Worm (Caenorhabditis elegans) whole organism, late embryonic: Measurements from ENCODE around the gene npr-32.
A peak's percentile ranks its signal among the peaks of the same experiment; 100 is the strongest.

Experiments used
- K09A11.1 ChIP-seq: sonication (generic microtip); optimal IDR thresholded peaks from 2 replicates; lab custom pipeline; 2017; ENCODE audit warnings: antibody characterized with exemption, mild to moderate bottlenecking, missing genetic modification characterization, missing compliant biosample characterization; ENCODE audit not compliant: insufficient read depth
- ceh-18 ChIP-seq: sonication (generic microtip); optimal IDR thresholded peaks from 2 replicates; lab custom pipeline; 2016; ENCODE audit warnings: missing genetic modification characterization, missing compliant biosample characterization
- ceh-2 ChIP-seq: sonication (generic microtip); optimal IDR thresholded peaks from 2 replicates; lab custom pipeline; 2016; ENCODE audit warnings: missing genotype, missing genetic modification characterization, missing compliant biosample characterization
- ceh-22 ChIP-seq: sonication (generic microtip); optimal IDR thresholded peaks from 2 replicates; lab custom pipeline; 2017; ENCODE audit warnings: missing biosample characterization, missing genetic modification characterization
- ceh-30 ChIP-seq: fragments of 150-350 bp; optimal IDR thresholded peaks from 2 replicates; lab custom pipeline; 2014; ENCODE audit warnings: missing biosample characterization, missing genetic modification characterization
- ceh-31 ChIP-seq: sonication (generic microtip); optimal IDR thresholded peaks from 2 replicates; lab custom pipeline; 2016; ENCODE audit warnings: missing genetic modification characterization, missing compliant biosample characterization
- ceh-34 ChIP-seq: sonication (generic microtip); optimal IDR thresholded peaks from 2 replicates; lab custom pipeline; 2016; ENCODE audit warnings: mild to moderate bottlenecking, missing genetic modification characterization, missing compliant biosample characterization
- ceh-6 ChIP-seq: fragments of 200-800 bp; sonication (Bioruptor generic); optimal IDR thresholded peaks from 2 replicates; lab custom pipeline; 2018; ENCODE audit warnings: mild to moderate bottlenecking, missing genetic modification characterization, missing compliant biosample characterization
- dmd-4 ChIP-seq: sonication (generic microtip); optimal IDR thresholded peaks from 2 replicates; lab custom pipeline; 2016; ENCODE audit warnings: borderline replicate concordance, missing genetic modification characterization, missing compliant biosample characterization
- elt-2 ChIP-seq: sonication (generic microtip); optimal IDR thresholded peaks from 2 replicates; lab custom pipeline; 2016; ENCODE audit warnings: missing genetic modification reagents, missing genetic modification characterization, missing compliant biosample characterization
- ets-4 ChIP-seq: sonication (generic microtip); optimal IDR thresholded peaks from 2 replicates; lab custom pipeline; 2016; ENCODE audit warnings: missing genetic modification characterization, missing compliant biosample characterization
- eyg-1 ChIP-seq: sonication (generic microtip); optimal IDR thresholded peaks from 2 replicates; lab custom pipeline; 2016; ENCODE audit warnings: missing genotype, missing genetic modification characterization, missing compliant biosample characterization
- fkh-6 ChIP-seq: sonication (generic microtip); optimal IDR thresholded peaks from 2 replicates; lab custom pipeline; 2016; ENCODE audit warnings: missing genetic modification characterization, missing compliant biosample characterization
- hlh-13 ChIP-seq: fragments of 200-800 bp; sonication (Bioruptor generic); optimal IDR thresholded peaks from 2 replicates; lab custom pipeline; 2018; ENCODE audit warnings: mild to moderate bottlenecking, missing genetic modification characterization, missing compliant biosample characterization
- hlh-15 ChIP-seq: sonication (generic microtip); optimal IDR thresholded peaks from 2 replicates; lab custom pipeline; 2016; ENCODE audit warnings: missing genetic modification characterization, missing compliant biosample characterization
- hlh-30 ChIP-seq: sonication (generic microtip); optimal IDR thresholded peaks from 2 replicates; lab custom pipeline; 2017; ENCODE audit warnings: antibody characterized with exemption, missing genetic modification characterization, missing compliant biosample characterization; ENCODE audit not compliant: insufficient read depth
- hlh-8 ChIP-seq: sonication (generic microtip); optimal IDR thresholded peaks from 2 replicates; lab custom pipeline; 2016; ENCODE audit warnings: missing genotype, missing genetic modification characterization, missing compliant biosample characterization
- lim-6 ChIP-seq: sonication (generic microtip); optimal IDR thresholded peaks from 2 replicates; lab custom pipeline; 2016; ENCODE audit warnings: missing genetic modification characterization, missing compliant biosample characterization
- madf-2 ChIP-seq: sonication (generic microtip); optimal IDR thresholded peaks from 2 replicates; lab custom pipeline; 2017; ENCODE audit warnings: missing genetic modification characterization, missing compliant biosample characterization
- mec-3 ChIP-seq: sonication (generic microtip); optimal IDR thresholded peaks from 2 replicates; lab custom pipeline; 2016; ENCODE audit warnings: borderline replicate concordance, missing genetic modification characterization, missing compliant biosample characterization
- nfya-1 ChIP-seq: sonication (generic microtip); optimal IDR thresholded peaks from 2 replicates; lab custom pipeline; 2017; ENCODE audit warnings: missing genetic modification characterization, mild to moderate bottlenecking, missing compliant biosample characterization, antibody characterized with exemption, moderate library complexity
- npax-4 ChIP-seq: sonication (generic microtip); optimal IDR thresholded peaks from 2 replicates; lab custom pipeline; 2016; ENCODE audit warnings: missing genetic modification characterization, missing compliant biosample characterization
- odd-2 ChIP-seq: sonication (generic microtip); optimal IDR thresholded peaks from 2 replicates; lab custom pipeline; 2017; ENCODE audit warnings: antibody characterized with exemption, mild to moderate bottlenecking, missing genetic modification characterization, missing compliant biosample characterization
- pag-3 ChIP-seq: sonication (generic microtip); optimal IDR thresholded peaks from 2 replicates; lab custom pipeline; 2016; ENCODE audit warnings: missing compliant biosample characterization, missing genetic modification characterization, borderline replicate concordance
- pax-1 ChIP-seq: fragments of 150-350 bp; optimal IDR thresholded peaks from 2 replicates; lab custom pipeline; 2014; ENCODE audit warnings: missing biosample characterization, missing genetic modification characterization
- pha-2 ChIP-seq: sonication (generic microtip); optimal IDR thresholded peaks from 2 replicates; lab custom pipeline; 2017; ENCODE audit warnings: mild to moderate bottlenecking, missing genetic modification characterization, missing compliant biosample characterization
- pros-1 ChIP-seq: fragments of 150-350 bp; optimal IDR thresholded peaks from 2 replicates; lab custom pipeline; 2014; ENCODE audit warnings: missing biosample characterization, missing genetic modification reagents, missing genetic modification characterization
- sdc-2 ChIP-seq: sonication (generic microtip); optimal IDR thresholded peaks from 2 replicates; lab custom pipeline; 2016; ENCODE audit warnings: missing genotype, missing genetic modification characterization, missing compliant biosample characterization
- sox-2 ChIP-seq: fragments of 200-800 bp; sonication (Bioruptor generic); IDR thresholded peaks from 2 replicates; pipeline ENCODE4 v1.3.6; 2022; ENCODE audit warnings: missing genetic modification reagents, missing genetic modification characterization, missing compliant biosample characterization
- syd-9 ChIP-seq: sonication (generic microtip); optimal IDR thresholded peaks from 2 replicates; lab custom pipeline; 2016; ENCODE audit warnings: mild to moderate bottlenecking, missing genetic modification characterization, moderate library complexity, missing compliant biosample characterization
- tbx-2 ChIP-seq: sonication (generic microtip); optimal IDR thresholded peaks from 2 replicates; lab custom pipeline; 2016; ENCODE audit warnings: missing genetic modification characterization, missing compliant biosample characterization
- unc-3 ChIP-seq, 2 experiments: fragments of 200-800 bp in 1 of 2; sonication (Bioruptor generic) in 1 of 2; sonication (generic microtip) in 1 of 2; conservative IDR thresholded peaks in 1 of 2; optimal IDR thresholded peaks in 1 of 2; 2 replicates each; pipeline versions ENCODE4 v1.3.6 to Lab custom; 2016 to 2022; ENCODE audit warnings: missing compliant biosample characterization in 2 of 2, missing genetic modification characterization in 2 of 2, missing genetic modification reagents in 1 of 2
- unc-42 ChIP-seq: sonication (generic microtip); optimal IDR thresholded peaks from 2 replicates; lab custom pipeline; 2016; ENCODE audit warnings: missing genotype, missing genetic modification characterization, missing compliant biosample characterization

The npr-32 gene

ce11 chrIV:17233494-17233893 is 2.6 kb upstream of the npr-32 start:
- TF ChIP-seq unc-42 (tag; lab: Kevin White, UChicago) (peak; percentile 94), ceh-30 (tag; lab: Kevin White, UChicago) (no peak), elt-2 (no peak)

ce11 chrIV:17232899-17233298 is 2.0 kb upstream of the npr-32 start:
- TF ChIP-seq unc-42 (tag; lab: Kevin White, UChicago) (peak; percentile 58), hlh-15 (tag; lab: Kevin White, UChicago) (no peak), eyg-1 (tag; lab: Kevin White, UChicago) (no peak), ceh-2 (tag; lab: Kevin White, UChicago) (no peak)
- TF ChIP-seq, all 69 proteins: peak for 1

ce11 chrIV:17223474-17223873 is 7.4 kb downstream of the npr-32 start, which contains the start of gene Y116A8B.4:
TSS of gene Y116A8B.4 (plus strand) at chrIV:17223774.
- no peak for TF ChIP-seq mec-3
- TF ChIP-seq pha-2 (tag; lab: Kevin White, UChicago), result no peak
- no peak for TF ChIP-seq elt-2
- no peak for TF ChIP-seq hlh-30 (tag; lab: Kevin White, UChicago)
- no peak for TF ChIP-seq tbx-2 (tag; lab: Kevin White, UChicago)
- no peak for TF ChIP-seq lim-6 (tag; lab: Kevin White, UChicago)
- TF ChIP-seq ets-4 (tag; lab: Kevin White, UChicago), result no peak

- no peak for TF ChIP-seq pha-2 (tag; lab: Kevin White, UChicago)
- no peak for TF ChIP-seq sdc-2
- no peak for TF ChIP-seq unc-42 (tag; lab: Kevin White, UChicago)
- no peak for TF ChIP-seq ceh-34 (tag; lab: Kevin White, UChicago)
- no peak for TF ChIP-seq dmd-4 (tag; lab: Kevin White, UChicago)
- no peak for TF ChIP-seq hlh-15 (tag; lab: Kevin White, UChicago)
- TF ChIP-seq ceh-31, result no peak
- TF ChIP-seq madf-2 (tag; lab: Kevin White, UChicago), result no peak
- TF ChIP-seq K09A11.1, result no peak
- no peak for TF ChIP-seq hlh-30 (tag; lab: Kevin White, UChicago)
- TF ChIP-seq pros-1, result no peak
- TF ChIP-seq syd-9 (tag; lab: Kevin White, UChicago), result no peak
- TF ChIP-seq hlh-8 (tag; lab: Kevin White, UChicago), result no peak
- TF ChIP-seq ceh-18 (tag; lab: Kevin White, UChicago), result no peak
- no peak for TF ChIP-seq fkh-6 (tag; lab: Kevin White, UChicago)
- TF ChIP-seq tbx-2 (tag; lab: Kevin White, UChicago), result no peak
- no peak for TF ChIP-seq mec-3
- no peak for TF ChIP-seq odd-2
- TF ChIP-seq ceh-6 (GFP tag; lab: Kevin White, UChicago), result no peak
- TF ChIP-seq, all 69 proteins: peak for 0
Observed at ce11 chrIV:17216048-17216447, 14.8 kb downstream of the npr-32 start, which contains the start of gene Y116A8B.1. TSS of gene Y116A8B.1 (plus strand) at chrIV:17216348.

- TF ChIP-seq sox-2 (GFP tag; lab: Robert Waterston, UW), result no peak
- TF ChIP-seq nfya-1 (tag; lab: Kevin White, UChicago), result peak; percentile 73
Observed at ce11 chrIV:17215070-17215469, 15.8 kb downstream of the npr-32 start.

- TF ChIP-seq pax-1 (tag; lab: Kevin White, UChicago) (no peak), npax-4 (tag; lab: Kevin White, UChicago) (no peak), ceh-31 (no peak)
Observed at ce11 chrIV:17210754-17211153, 20.1 kb downstream of the npr-32 start.

ce11 chrIV:17209309-17209708 is 21.5 kb downstream of the npr-32 start:
- no peak for TF ChIP-seq unc-3 (GFP tag; conservative IDR thresholded peaks at IDR 0.05; lab: Robert Waterston, UW)
- TF ChIP-seq unc-3 (tag; optimal IDR thresholded peaks at IDR 0.05; lab: Kevin White, UChicago), result no peak
- TF ChIP-seq pag-3 (tag; lab: Kevin White, UChicago), result no peak
- no peak for TF ChIP-seq hlh-13
- TF ChIP-seq ceh-22, result no peak
- peak; percentile 71 for TF ChIP-seq ceh-34 (tag; lab: Kevin White, UChicago)
